Worm (Caenorhabditis elegans): ENCODE measurements around the gene rev-1.

rev-1 gene

DNA sequence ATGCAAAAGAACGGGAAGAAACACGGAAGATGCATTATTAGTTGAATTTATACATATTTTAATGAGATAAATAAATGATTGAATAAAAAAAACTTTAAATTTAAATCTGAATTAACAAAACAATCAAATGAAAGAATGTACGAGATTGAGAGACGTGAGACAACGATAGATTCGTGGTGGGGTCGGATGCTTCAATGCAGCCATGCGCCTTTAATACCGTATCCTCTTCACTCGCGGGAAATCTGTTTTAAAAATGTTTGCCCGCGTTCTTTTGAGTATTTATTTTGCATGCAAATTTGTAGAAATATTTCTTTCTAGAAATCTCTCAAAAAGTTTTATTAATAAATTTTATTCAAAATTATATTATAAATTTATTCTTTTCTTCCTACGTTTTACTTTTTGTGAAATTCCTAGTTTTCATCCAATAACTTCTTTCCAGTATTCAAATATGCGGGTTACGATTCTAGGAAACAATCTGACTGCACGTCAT is 20.0 kb upstream of the rev-1 start, which contains the start of gene perm-1 (continued):
- TF ChIP-seq madf-8 (GFP tag; conservative IDR thresholded peaks at IDR 0.05) (peak; percentile 96), lin-40 (tag; optimal IDR thresholded peaks at IDR 0.05) (no peak), rec-8 (tag; optimal IDR thresholded peaks at IDR 0.05) (no peak), akir-1 (GFP tag; optimal IDR thresholded peaks at IDR 0.05) (no peak), F33H1.4 (GFP tag; IDR thresholded peaks at IDR 0.05) (peak; percentile 98), D2030.7 (GFP tag; IDR thresholded peaks at IDR 0.05) (peak; percentile 96), snpc-1.3 (tag; optimal IDR thresholded peaks at IDR 0.05; ENCODE audit: insufficient read depth) (peak; percentile 82), nfya-2 (GFP tag; IDR thresholded peaks at IDR 0.05) (no peak), lin-35 (GFP tag; optimal IDR thresholded peaks at IDR 0.05) (peak in 1 of 3 experiments; percentile 61), bed-2 (GFP tag; IDR thresholded peaks at IDR 0.05) (no peak), nfya-1 (tag; optimal IDR thresholded peaks at IDR 0.05; ENCODE audit: borderline replicate concordance, insufficient read depth) (no peak), efl-1 (GFP tag; optimal IDR thresholded peaks at IDR 0.05) (peak; percentile 96), unc-130 (GFP tag; optimal IDR thresholded peaks at IDR 0.05) (peak; percentile 93), F10E7.11 (tag; optimal IDR thresholded peaks at IDR 0.05) (no peak), sdz-38 (tag; optimal IDR thresholded peaks at IDR 0.05) (no peak), tlf-1 (GFP tag; optimal IDR thresholded peaks at IDR 0.05) (peak; percentile 93), B0019.2 (GFP tag; conservative IDR thresholded peaks at IDR 0.05) (peak; percentile 84), hmg-20 (GFP tag; IDR thresholded peaks at IDR 0.05) (no peak), aptf-3 (GFP tag; IDR thresholded peaks at IDR 0.05) (no peak), ceh-91 (GFP tag; IDR thresholded peaks at IDR 0.05) (peak; percentile 96), ekl-4 (GFP tag; IDR thresholded peaks at IDR 0.05) (peak; percentile 81), snpc-1.1 (tag; optimal IDR thresholded peaks at IDR 0.05; ENCODE audit: insufficient read depth) (peak; percentile 73), ceh-100 (GFP tag; IDR thresholded peaks at IDR 0.05) (peak; percentile 48; the same call in 1 of the 2 replicates), rpc-1 (optimal IDR thresholded peaks at IDR 0.05) (no peak), rpc-1 (tag; optimal IDR thresholded peaks at IDR 0.05) (no peak), dpff-1 (tag; optimal IDR thresholded peaks at IDR 0.05) (no peak), mcd-1 (GFP tag; IDR thresholded peaks at IDR 0.05) (peak; percentile 65; the same call in 1 of the 2 replicates), nhr-90 (tag; optimal IDR thresholded peaks at IDR 0.05) (no peak), ztf-3 (GFP tag; optimal IDR thresholded peaks at IDR 0.05) (no peak), F52B5.7 (tag; optimal IDR thresholded peaks at IDR 0.05) (no peak), egl-44 (GFP tag; IDR thresholded peaks at IDR 0.05) (no peak), lag-1 (GFP tag; IDR thresholded peaks at IDR 0.05) (no peak), ztf-22 (GFP tag; optimal IDR thresholded peaks at IDR 0.05) (no peak), ceh-40 (GFP tag; IDR thresholded peaks at IDR 0.05) (no peak), F49E8.2 (tag; optimal IDR thresholded peaks at IDR 0.05; ENCODE audit: insufficient read depth) (peak; percentile 87), somi-1 (GFP tag; optimal IDR thresholded peaks at IDR 0.05) (no peak), snpc-3.4 (tag; optimal IDR thresholded peaks at IDR 0.05) (peak; percentile 94), aptf-2 (GFP tag; conservative IDR thresholded peaks at IDR 0.05) (no peak), mes-4 (tag; optimal IDR thresholded peaks at IDR 0.05) (no peak), C17E4.6 (GFP tag; IDR thresholded peaks at IDR 0.05) (0 out of 2 replicates have a peak, but pooled peaks have one; percentile 60), nhr-120 (GFP tag; IDR thresholded peaks at IDR 0.05) (no peak), ztf-6 (GFP tag; IDR thresholded peaks at IDR 0.05) (no peak), pbrm-1 (GFP tag; IDR thresholded peaks at IDR 0.05) (peak; percentile 57), Y95B8A.8 (GFP tag; IDR thresholded peaks at IDR 0.05) (peak; percentile 92), ztf-25 (GFP tag; IDR thresholded peaks at IDR 0.05) (no peak), mxl-1 (tag; optimal IDR thresholded peaks at IDR 0.05) (no peak), hlh-26 (GFP tag; conservative IDR thresholded peaks at IDR 0.05) (no peak), ztf-28 (GFP tag; IDR thresholded peaks at IDR 0.05) (peak; percentile 71; the same call in 1 of the 2 replicates)
